Worm (Caenorhabditis elegans): ENCODE results near the gene Y46G5A.36.

Y46G5A.36 gene

ce11 chrII:12809725-12810124 lies 13.8 kb upstream of the Y46G5A.36 start:
- TF ChIP-seq pha-4 (tag; optimal IDR thresholded peaks at IDR 0.05) (no peak), lsy-2 (tag; optimal IDR thresholded peaks at IDR 0.05) (no peak), unc-62 (GFP tag; optimal IDR thresholded peaks at IDR 0.05) (no peak), ztf-11 (tag; optimal IDR thresholded peaks at IDR 0.05) (no peak), mab-5 (tag; optimal IDR thresholded peaks at IDR 0.05) (no peak), sptf-1 (tag; optimal IDR thresholded peaks at IDR 0.05) (no peak), elt-1 (tag; optimal IDR thresholded peaks at IDR 0.05; ENCODE audit: borderline replicate concordance, insufficient read depth) (no peak), drap-1 (GFP tag; optimal IDR thresholded peaks at IDR 0.05) (no peak), cnd-1 (tag; optimal IDR thresholded peaks at IDR 0.05) (no peak), mep-1 (tag; optimal IDR thresholded peaks at IDR 0.05) (no peak), ces-1 (GFP tag; optimal IDR thresholded peaks at IDR 0.05) (no peak)

- TF ChIP-seq ceh-83 (GFP tag; optimal IDR thresholded peaks at IDR 0.05), result no peak
- TF ChIP-seq unc-39 (tag; optimal IDR thresholded peaks at IDR 0.05), result no peak
- TF ChIP-seq lin-13 (tag; optimal IDR thresholded peaks at IDR 0.05), result no peak
- TF ChIP-seq sptf-1 (tag; optimal IDR thresholded peaks at IDR 0.05), result no peak
- no peak for TF ChIP-seq mab-5 (tag; optimal IDR thresholded peaks at IDR 0.05)
- TF ChIP-seq nhr-12 (tag; optimal IDR thresholded peaks at IDR 0.05), result no peak
- no peak for TF ChIP-seq tbx-8 (GFP tag; optimal IDR thresholded peaks at IDR 0.05)
- no peak for TF ChIP-seq zip-8 (tag; optimal IDR thresholded peaks at IDR 0.05)
- no peak for TF ChIP-seq mls-2 (tag; optimal IDR thresholded peaks at IDR 0.05)
These were observed 12.8 kb upstream of the Y46G5A.36 start, which contains the start of gene Y46G5A.20 for ce11 chrII:12810709-12811108. Gene Y46G5A.20 (plus strand): TSS chrII:12811009.

ce11 chrII:12813253-12813652 lies 10.2 kb upstream of the Y46G5A.36 start:
- no peak for TF ChIP-seq bed-3 (GFP tag; optimal IDR thresholded peaks at IDR 0.05)
- TF ChIP-seq blmp-1 (tag; optimal IDR thresholded peaks at IDR 0.05), result no peak
- TF ChIP-seq nhr-12 (tag; optimal IDR thresholded peaks at IDR 0.05), result no peak
- no peak for TF ChIP-seq flh-1 (GFP tag; optimal IDR thresholded peaks at IDR 0.05)
- no peak for TF ChIP-seq lsy-2 (tag; optimal IDR thresholded peaks at IDR 0.05)
- TF ChIP-seq ztf-11 (tag; optimal IDR thresholded peaks at IDR 0.05), result no peak
- TF ChIP-seq tbx-8 (GFP tag; optimal IDR thresholded peaks at IDR 0.05), result no peak
- no peak for TF ChIP-seq elt-3 (tag; optimal IDR thresholded peaks at IDR 0.05)
- no peak for TF ChIP-seq nhr-2 (tag; optimal IDR thresholded peaks at IDR 0.05)
- TF ChIP-seq ceh-43 (GFP tag; optimal IDR thresholded peaks at IDR 0.05), result no peak
- no peak for TF ChIP-seq ham-2 (GFP tag; optimal IDR thresholded peaks at IDR 0.05)
- no peak for TF ChIP-seq snpc-4 (tag; optimal IDR thresholded peaks at IDR 0.05)
- TF ChIP-seq sem-2 (GFP tag; optimal IDR thresholded peaks at IDR 0.05), result no peak
- no peak for TF ChIP-seq M03D4.4 (tag; optimal IDR thresholded peaks at IDR 0.05)
- TF ChIP-seq ces-1 (GFP tag; optimal IDR thresholded peaks at IDR 0.05), result no peak
- TF ChIP-seq cnd-1 (tag; optimal IDR thresholded peaks at IDR 0.05), result no peak

- no peak for TF ChIP-seq tbx-8 (GFP tag; optimal IDR thresholded peaks at IDR 0.05)
- TF ChIP-seq nhr-237 (tag; optimal IDR thresholded peaks at IDR 0.05), result no peak
- TF ChIP-seq ham-2 (GFP tag; optimal IDR thresholded peaks at IDR 0.05), result no peak
- no peak for TF ChIP-seq lsy-2 (tag; optimal IDR thresholded peaks at IDR 0.05)
- TF ChIP-seq zip-8 (tag; optimal IDR thresholded peaks at IDR 0.05), result no peak
- no peak for TF ChIP-seq ceh-43 (GFP tag; optimal IDR thresholded peaks at IDR 0.05)
- no peak for TF ChIP-seq ceh-83 (GFP tag; optimal IDR thresholded peaks at IDR 0.05)
- no peak for TF ChIP-seq drap-1 (GFP tag; optimal IDR thresholded peaks at IDR 0.05)
- no peak for TF ChIP-seq ztf-11 (tag; optimal IDR thresholded peaks at IDR 0.05)
- no peak for TF ChIP-seq M03D4.4 (tag; optimal IDR thresholded peaks at IDR 0.05)
- TF ChIP-seq nhr-76 (tag; optimal IDR thresholded peaks at IDR 0.05), result no peak
- no peak for TF ChIP-seq mls-2 (tag; optimal IDR thresholded peaks at IDR 0.05)
- TF ChIP-seq hlh-1 (tag; optimal IDR thresholded peaks at IDR 0.05), result no peak
- no peak for TF ChIP-seq sem-2 (GFP tag; optimal IDR thresholded peaks at IDR 0.05)
- no peak for TF ChIP-seq cnd-1 (tag; optimal IDR thresholded peaks at IDR 0.05)
- TF ChIP-seq unc-62 (GFP tag; optimal IDR thresholded peaks at IDR 0.05), result no peak
- TF ChIP-seq nhr-12 (tag; optimal IDR thresholded peaks at IDR 0.05), result no peak
These were observed 6.9 kb upstream of the Y46G5A.36 start, which contains the start of gene acl-7 for ce11 chrII:12816412-12817146. Gene acl-7 (minus strand): TSS chrII:12816462.

- no peak for TF ChIP-seq ztf-11 (tag; optimal IDR thresholded peaks at IDR 0.05)
- TF ChIP-seq nhr-76 (tag; optimal IDR thresholded peaks at IDR 0.05), result no peak
- TF ChIP-seq elt-1 (tag; optimal IDR thresholded peaks at IDR 0.05; ENCODE audit: borderline replicate concordance, insufficient read depth), result no peak
These were observed 5.0 kb upstream of the Y46G5A.36 start, which contains the start of gene Y46G5A.22 for ce11 chrII:12818488-12818887. Gene Y46G5A.22 (minus strand): TSS chrII:12818588.
